Worm (Caenorhabditis elegans): ENCODE data around the gene C02H6.1.

DNA sequence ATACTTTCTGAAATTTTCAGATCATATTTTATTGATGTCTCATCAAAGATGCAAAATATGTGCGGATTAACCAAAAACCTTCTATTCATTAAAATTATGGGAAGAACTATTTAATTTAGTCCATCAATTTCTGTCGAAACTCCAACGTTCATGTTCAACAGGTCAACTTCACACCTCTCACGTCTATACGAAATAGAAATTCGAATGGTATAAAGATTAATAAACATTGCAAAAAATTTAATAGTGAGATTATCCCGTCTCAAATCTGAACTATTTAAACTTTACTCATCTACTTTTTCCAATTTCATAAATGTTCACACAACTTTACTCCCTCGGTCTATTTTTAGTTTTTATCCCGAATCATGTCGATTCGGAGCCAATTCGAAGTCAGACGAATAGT is 19.9 kb upstream of the C02H6.1 start, which contains the start of gene R13D7.2:
- TF ChIP-seq cnd-1 (tag; optimal IDR thresholded peaks at IDR 0.05) (no peak), snpc-4 (tag; optimal IDR thresholded peaks at IDR 0.05) (no peak), lin-13 (tag; optimal IDR thresholded peaks at IDR 0.05) (no peak), mep-1 (tag; optimal IDR thresholded peaks at IDR 0.05) (no peak), ceh-43 (GFP tag; optimal IDR thresholded peaks at IDR 0.05) (no peak), flh-1 (GFP tag; optimal IDR thresholded peaks at IDR 0.05) (no peak), unc-62 (GFP tag; optimal IDR thresholded peaks at IDR 0.05) (no peak)
